Fruit fly (Drosophila melanogaster): ENCODE measurements around the gene CG11658.

The CG11658 gene

dm6 chr3L:11707978-11708632, at the start of gene CG11658:
Gene CG11658 (minus strand): TSS chr3L:11708553.
- TF ChIP-seq Dll (GFP tag; IDR thresholded peaks at IDR 0.05; ENCODE audit: partially characterized antibody) (peak; percentile 52; the same call in 1 of the 4 replicates), B-H2 (GFP tag; optimal IDR thresholded peaks at IDR 0.05) (no peak), Dek (tag; optimal IDR thresholded peaks at IDR 0.05) (peak; percentile 39), ac (GFP tag; optimal IDR thresholded peaks at IDR 0.05) (no peak), pnt (GFP tag; optimal IDR thresholded peaks at IDR 0.05) (no peak), Dbx (GFP tag; IDR thresholded peaks at IDR 0.05) (peak; percentile 8; the same call in 1 of the 3 replicates), CG32532 (GFP tag; IDR thresholded peaks at IDR 0.05) (no peak), Fer1 (GFP tag; optimal IDR thresholded peaks at IDR 0.05) (peak; percentile 7), CG10209 (GFP tag; optimal IDR thresholded peaks at IDR 0.05) (no peak), Nf-YA (GFP tag; IDR thresholded peaks at IDR 0.05) (no peak; the same call in 1 of the 2 replicates), ab (GFP tag; optimal IDR thresholded peaks at IDR 0.05) (no peak), gce (GFP tag; IDR thresholded peaks at IDR 0.05) (0 out of 3 replicates have a peak, but pooled peaks have one; percentile 40), CG7786 (GFP tag; optimal IDR thresholded peaks at IDR 0.05) (no peak), Eip74EF (GFP tag; optimal IDR thresholded peaks at IDR 0.05) (peak in 1 of 2 experiments; percentile 92), CG14014 (GFP tag; IDR thresholded peaks at IDR 0.05) (peak; percentile 40; the same call in 1 of the 2 replicates), CTCF (GFP tag; optimal IDR thresholded peaks at IDR 0.05) (peak; percentile 14), hbn (GFP tag; IDR thresholded peaks at IDR 0.05; ENCODE audit: partially characterized antibody) (peak; percentile 41; the same call in 1 of the 2 replicates), CG1603 (tag; optimal IDR thresholded peaks at IDR 0.05) (peak; percentile 9), CG18764 (GFP tag; optimal IDR thresholded peaks at IDR 0.05) (no peak), C15 (GFP tag; IDR thresholded peaks at IDR 0.05) (no peak), CG31441 (GFP tag; IDR thresholded peaks at IDR 0.05) (no peak), CG14667 (GFP tag; IDR thresholded peaks at IDR 0.05) (no peak), crc (GFP tag; optimal IDR thresholded peaks at IDR 0.05) (no peak), CG34376 (GFP tag; optimal IDR thresholded peaks at IDR 0.05) (peak; percentile 68), Atf3 (GFP tag; optimal IDR thresholded peaks at IDR 0.05) (no peak), CG13624 (GFP tag; optimal IDR thresholded peaks at IDR 0.05) (peak; percentile 74), gro (GFP tag; optimal IDR thresholded peaks at IDR 0.05) (peak; percentile 41), abd-A (tag; optimal IDR thresholded peaks at IDR 0.05) (peak; percentile 95), CG11247 (GFP tag; IDR thresholded peaks at IDR 0.05) (0 out of 2 replicates have a peak, but pooled peaks have one; percentile 8), CG10321 (GFP tag; IDR thresholded peaks at IDR 0.05) (no peak), CG1832 (GFP tag; optimal IDR thresholded peaks at IDR 0.05) (no peak), YL-1 (GFP tag; optimal IDR thresholded peaks at IDR 0.05) (peak; percentile 10), h (optimal IDR thresholded peaks at IDR 0.05) (no peak), Chrac-16 (GFP tag; optimal IDR thresholded peaks at IDR 0.05) (no peak), vvl (GFP tag; IDR thresholded peaks at IDR 0.05) (peak; percentile 24; the same call in 1 of the 2 replicates), chm (GFP tag; IDR thresholded peaks at IDR 0.05) (peak; percentile 31), CG13296 (GFP tag; optimal IDR thresholded peaks at IDR 0.05) (no peak), Awh (GFP tag; IDR thresholded peaks at IDR 0.05) (no peak), Trl (optimal IDR thresholded peaks at IDR 0.05) (peak; percentile 91 to 98), Trl (GFP tag; optimal IDR thresholded peaks at IDR 0.05) (no peak), CG17359 (tag; optimal IDR thresholded peaks at IDR 0.05) (peak; percentile 3), CG31388 (GFP tag; optimal IDR thresholded peaks at IDR 0.05) (no peak), CG4328 (GFP tag; optimal IDR thresholded peaks at IDR 0.05) (no peak), MBD-R2 (GFP tag; IDR thresholded peaks at IDR 0.05) (peak; percentile 16; the same call in 1 of the 2 replicates), CG2116 (GFP tag; optimal IDR thresholded peaks at IDR 0.05) (no peak), ATbp (GFP tag; optimal IDR thresholded peaks at IDR 0.05) (peak; percentile 2), CG11504 (tag; optimal IDR thresholded peaks at IDR 0.05) (no peak), CG14050 (GFP tag; IDR thresholded peaks at IDR 0.05) (no peak; the same call in 2 of the 3 replicates), schlank (tag; optimal IDR thresholded peaks at IDR 0.05) (no peak), dysf (GFP tag; IDR thresholded peaks at IDR 0.05) (no peak), ci (GFP tag; IDR thresholded peaks at IDR 0.05) (peak; percentile 26)

All from whole organism, embryonic.